Fruit fly (Drosophila melanogaster): ENCODE results near the gene CG5860.
A peak's percentile ranks its signal among the peaks of the same experiment; 100 is the strongest.

Gene CG5860

dm6 chr3R:17371094-17371493, 38.3 kb upstream of the CG5860 start (continued):
- TF ChIP-seq mam (GFP tag; optimal IDR thresholded peaks at IDR 0.05) (no peak), CG14965 (GFP tag; optimal IDR thresholded peaks at IDR 0.05; ENCODE audit: borderline replicate concordance) (no peak), crol (GFP tag; IDR thresholded peaks at IDR 0.05) (peak; percentile 55; the same call in 1 of the 2 replicates), D19A (tag; optimal IDR thresholded peaks at IDR 0.05) (no peak), CG2129 (GFP tag; IDR thresholded peaks at IDR 0.05; ENCODE audit: partially characterized antibody) (no peak), Dbx (GFP tag; IDR thresholded peaks at IDR 0.05) (peak; percentile 49; the same call in 1 of the 3 replicates), CG4424 (GFP tag; optimal IDR thresholded peaks at IDR 0.05) (no peak), ap (GFP tag; IDR thresholded peaks at IDR 0.05) (no peak), CG17328 (GFP tag; IDR thresholded peaks at IDR 0.05) (no peak), CG34224 (GFP tag; IDR thresholded peaks at IDR 0.05; ENCODE audit: partially characterized antibody) (no peak), trem (tag; optimal IDR thresholded peaks at IDR 0.05) (no peak), kni (GFP tag; optimal IDR thresholded peaks at IDR 0.05) (no peak), Bteb2 (GFP tag; optimal IDR thresholded peaks at IDR 0.05) (no peak), Meics (GFP tag; optimal IDR thresholded peaks at IDR 0.05) (peak; percentile 36), pb (GFP tag; optimal IDR thresholded peaks at IDR 0.05) (no peak), CG2120 (GFP tag; optimal IDR thresholded peaks at IDR 0.05) (peak; percentile 41), CG9215 (GFP tag; IDR thresholded peaks at IDR 0.05) (no peak), repo (GFP tag; optimal IDR thresholded peaks at IDR 0.05) (no peak), Adf1 (GFP tag; IDR thresholded peaks at IDR 0.05) (no peak), CG10267 (tag; optimal IDR thresholded peaks at IDR 0.05) (no peak), gro (GFP tag; optimal IDR thresholded peaks at IDR 0.05) (no peak), sima (GFP tag; optimal IDR thresholded peaks at IDR 0.05) (no peak), C15 (GFP tag; IDR thresholded peaks at IDR 0.05) (no peak), CG5245 (GFP tag; optimal IDR thresholded peaks at IDR 0.05) (no peak), Oaz (GFP tag; IDR thresholded peaks at IDR 0.05) (peak; percentile 15; the same call in 1 of the 2 replicates), CG9817 (tag; optimal IDR thresholded peaks at IDR 0.05) (peak; percentile 24), so (GFP tag; IDR thresholded peaks at IDR 0.05) (0 out of 3 replicates have a peak, but pooled peaks have one; percentile 52), CG17802 (tag; optimal IDR thresholded peaks at IDR 0.05) (no peak), Hr3 (GFP tag; optimal IDR thresholded peaks at IDR 0.05) (no peak), dpn (GFP tag; optimal IDR thresholded peaks at IDR 0.05) (no peak), CG30403 (GFP tag; optimal IDR thresholded peaks at IDR 0.05) (no peak), unc-4 (GFP tag; IDR thresholded peaks at IDR 0.05; ENCODE audit: partially characterized antibody) (no peak), kay (GFP tag; optimal IDR thresholded peaks at IDR 0.05) (no peak), CG34376 (GFP tag; optimal IDR thresholded peaks at IDR 0.05) (no peak), CG6272 (GFP tag; IDR thresholded peaks at IDR 0.05) (no peak), CG15601 (tag; optimal IDR thresholded peaks at IDR 0.05) (no peak), CG4360 (GFP tag; IDR thresholded peaks at IDR 0.05) (no peak), NC2α (GFP tag; optimal IDR thresholded peaks at IDR 0.05) (no peak), z (GFP tag; IDR thresholded peaks at IDR 0.05) (no peak), CG15269 (tag; optimal IDR thresholded peaks at IDR 0.05) (peak; percentile 14), CG10431 (GFP tag; optimal IDR thresholded peaks at IDR 0.05) (no peak), grau (tag; optimal IDR thresholded peaks at IDR 0.05) (peak; percentile 33), vfl (GFP tag; optimal IDR thresholded peaks at IDR 0.05) (no peak), CG3281 (GFP tag; optimal IDR thresholded peaks at IDR 0.05) (peak; percentile 29), stc (GFP tag; IDR thresholded peaks at IDR 0.05) (peak; percentile 25; the same call in 1 of the 2 replicates), CG6854 (GFP tag; optimal IDR thresholded peaks at IDR 0.05) (no peak), fu2 (GFP tag; optimal IDR thresholded peaks at IDR 0.05) (no peak), Stat92E (GFP tag; optimal IDR thresholded peaks at IDR 0.05) (no peak), CG9797 (GFP tag; optimal IDR thresholded peaks at IDR 0.05) (no peak), Ssrp (tag; optimal IDR thresholded peaks at IDR 0.05) (no peak), mirr (GFP tag; optimal IDR thresholded peaks at IDR 0.05) (no peak)

Data from whole organism, embryonic.